Fruit fly (Drosophila melanogaster) whole organism, embryonic: ENCODE measurements around the gene CG7724.

Experiments
- Adf1 ChIP-seq: fragments of 200-800 bp; sonication (Bioruptor generic); IDR thresholded peaks from 2 replicates; pipeline ENCODE4 v1.3.6; 2022; ENCODE audit warnings: missing biosample characterization, missing genetic modification characterization
- B-H2 ChIP-seq: fragments of 200-800 bp; sonication (Bioruptor generic); optimal IDR thresholded peaks from 2 replicates; lab custom pipeline; 2018; ENCODE audit warnings: missing biosample characterization, mild to moderate bottlenecking, missing genetic modification characterization
- Bdp1 ChIP-seq: fragments of 200-800 bp; sonication (Bioruptor generic); optimal IDR thresholded peaks from 3 replicates; lab custom pipeline; 2016; ENCODE audit warnings: missing biosample characterization, missing genetic modification characterization
- Blimp-1 ChIP-seq: fragments of 200-800 bp; sonication (Bioruptor generic); optimal IDR thresholded peaks from 3 replicates; lab custom pipeline; 2018; ENCODE audit warnings: missing biosample characterization, missing genetic modification characterization, mild to moderate bottlenecking, moderate library complexity, missing genetic modification reagents
- C15 ChIP-seq: fragments of 200-800 bp; sonication (Bioruptor generic); IDR thresholded peaks from 3 replicates; pipeline ENCODE4 v1.3.6; 2022; ENCODE audit warnings: missing biosample characterization, missing genetic modification characterization
- CG12659 ChIP-seq: fragments of 200-800 bp; sonication (Bioruptor generic); optimal IDR thresholded peaks from 3 replicates; lab custom pipeline; 2017; ENCODE audit warnings: mild to moderate bottlenecking, missing biosample characterization, missing genetic modification reagents, missing genetic modification characterization
- CG12769 ChIP-seq: fragments of 200-800 bp; sonication (Bioruptor generic); optimal IDR thresholded peaks from 2 replicates; lab custom pipeline; 2019; ENCODE audit warnings: missing biosample characterization, mild to moderate bottlenecking, missing genetic modification characterization, moderate library complexity
- CG13123 ChIP-seq: fragments of 200-800 bp; sonication (Bioruptor generic); optimal IDR thresholded peaks from 2 replicates; lab custom pipeline; 2016; ENCODE audit warnings: missing biosample characterization, missing genetic modification characterization
- CG13775 ChIP-seq: fragments of 200-800 bp; sonication (Bioruptor generic); optimal IDR thresholded peaks from 3 replicates; lab custom pipeline; 2017; ENCODE audit warnings: missing biosample characterization, mild to moderate bottlenecking, missing genetic modification characterization
- CG14014 ChIP-seq: fragments of 200-800 bp; sonication (Bioruptor generic); IDR thresholded peaks from 2 replicates; pipeline ENCODE4 v1.3.6; 2022; ENCODE audit warnings: missing biosample characterization, missing genetic modification characterization
- CG1529 ChIP-seq: fragments of 200-800 bp; sonication (Bioruptor generic); optimal IDR thresholded peaks from 3 replicates; lab custom pipeline; 2018; ENCODE audit warnings: missing biosample characterization, missing genetic modification characterization
- CG1602 ChIP-seq: fragments of 200-800 bp; sonication (Bioruptor generic); optimal IDR thresholded peaks from 3 replicates; lab custom pipeline; 2016; ENCODE audit warnings: missing biosample characterization, missing genetic modification characterization
- CG16813 ChIP-seq: fragments of 200-800 bp; sonication (Bioruptor generic); IDR thresholded peaks from 3 replicates; pipeline ENCODE4 v1.3.6; 2022; ENCODE audit warnings: missing biosample characterization, missing genetic modification characterization; ENCODE audit not compliant: partially characterized antibody
- CG17359 ChIP-seq: fragments of 200-800 bp; sonication (Bioruptor generic); optimal IDR thresholded peaks from 3 replicates; lab custom pipeline; 2018; ENCODE audit warnings: missing biosample characterization, mild to moderate bottlenecking, missing genetic modification characterization, moderate library complexity
- CG17912 ChIP-seq: fragments of 200-800 bp; sonication (Bioruptor generic); optimal IDR thresholded peaks from 2 replicates; lab custom pipeline; 2018; ENCODE audit warnings: missing biosample characterization, mild to moderate bottlenecking, missing genetic modification characterization
- CG2116 ChIP-seq: fragments of 200-800 bp; sonication (Bioruptor generic); optimal IDR thresholded peaks from 3 replicates; lab custom pipeline; 2018; ENCODE audit warnings: missing biosample characterization, mild to moderate bottlenecking, missing genetic modification characterization
- CG31365 ChIP-seq: fragments of 200-800 bp; sonication (Bioruptor generic); optimal IDR thresholded peaks from 2 replicates; lab custom pipeline; 2018; ENCODE audit warnings: missing biosample characterization, mild to moderate bottlenecking, missing genetic modification characterization
- CG32772 ChIP-seq: fragments of 200-800 bp; sonication (Bioruptor generic); IDR thresholded peaks from 2 replicates; pipeline ENCODE4 v1.3.6; 2022; ENCODE audit warnings: missing biosample characterization, missing genetic modification characterization
- CG3407 ChIP-seq: fragments of 200-800 bp; sonication (Bioruptor generic); optimal IDR thresholded peaks from 2 replicates; lab custom pipeline; 2018; ENCODE audit warnings: missing biosample characterization, mild to moderate bottlenecking, missing genetic modification characterization
- CG7357 ChIP-seq: fragments of 200-800 bp; sonication (Bioruptor generic); IDR thresholded peaks from 3 replicates; pipeline ENCODE4 v1.3.6; 2022; ENCODE audit warnings: missing biosample characterization, missing genetic modification characterization
- CTCF ChIP-seq: fragments of 200-800 bp; sonication (Bioruptor generic); optimal IDR thresholded peaks from 2 replicates; lab custom pipeline; 2017; ENCODE audit warnings: missing biosample characterization, mild to moderate bottlenecking, missing genetic modification characterization, moderate library complexity
- CrebB ChIP-seq: fragments of 200-800 bp; sonication (Bioruptor generic); optimal IDR thresholded peaks from 3 replicates; lab custom pipeline; 2018; ENCODE audit warnings: missing biosample characterization, mild to moderate bottlenecking, missing genetic modification characterization
- Gsc ChIP-seq: fragments of 200-800 bp; sonication (Bioruptor generic); IDR thresholded peaks from 2 replicates; pipeline ENCODE4 v1.3.6; 2022; ENCODE audit warnings: missing biosample characterization, missing genetic modification characterization
- Hand ChIP-seq: fragments of 200-800 bp; sonication (Bioruptor generic); optimal IDR thresholded peaks from 2 replicates; lab custom pipeline; 2017; ENCODE audit warnings: mild to moderate bottlenecking, missing biosample characterization, missing genetic modification reagents, missing genetic modification characterization
- Hmx ChIP-seq: fragments of 200-800 bp; sonication (Bioruptor generic); optimal IDR thresholded peaks from 2 replicates; lab custom pipeline; 2016; ENCODE audit warnings: missing biosample characterization, missing genetic modification characterization
- NFAT ChIP-seq: fragments of 200-800 bp; sonication (Bioruptor generic); IDR thresholded peaks from 2 replicates; pipeline ENCODE4 v1.3.6; 2022; ENCODE audit warnings: missing biosample characterization, missing genetic modification characterization
- Nf-YA ChIP-seq: fragments of 200-800 bp; sonication (Bioruptor generic); IDR thresholded peaks from 2 replicates; pipeline ENCODE4 v1.3.6; 2022; ENCODE audit warnings: missing biosample characterization, missing genetic modification characterization
- Oli ChIP-seq: fragments of 200-800 bp; sonication (Bioruptor generic); optimal IDR thresholded peaks from 2 replicates; lab custom pipeline; 2018; ENCODE audit warnings: missing biosample characterization, mild to moderate bottlenecking, missing genetic modification characterization, moderate library complexity
- Opbp ChIP-seq: fragments of 200-800 bp; sonication (Bioruptor generic); IDR thresholded peaks from 3 replicates; pipeline ENCODE4 v1.3.6; 2022; ENCODE audit warnings: missing biosample characterization, missing genetic modification characterization; ENCODE audit not compliant: partially characterized antibody
- Rfx ChIP-seq: fragments of 200-800 bp; sonication (Bioruptor generic); IDR thresholded peaks from 2 replicates; pipeline ENCODE4 v1.3.6; 2022; ENCODE audit warnings: missing biosample characterization, missing genetic modification characterization
- Scr ChIP-seq: fragments of 200-800 bp; sonication (Bioruptor generic); IDR thresholded peaks from 2 replicates; pipeline ENCODE4 v1.3.6; 2022; ENCODE audit warnings: missing biosample characterization, missing genetic modification characterization; ENCODE audit not compliant: partially characterized antibody
- Sox100B ChIP-seq: fragments of 200-800 bp; sonication (Bioruptor generic); optimal IDR thresholded peaks from 3 replicates; lab custom pipeline; 2018; ENCODE audit warnings: missing biosample characterization, mild to moderate bottlenecking, missing genetic modification characterization
- Stat92E ChIP-seq, 3 experiments: fragments of >200 bp in 2 of 3; fragments of 200-800 bp in 1 of 3; sonication (Bioruptor generic) in 1 of 3; optimal IDR thresholded peaks; 2 replicates each; lab custom pipeline; 2017 to 2019; ENCODE audit warnings: missing biosample characterization in 3 of 3, missing genetic modification characterization in 3 of 3, mild to moderate bottlenecking in 1 of 3, moderate library complexity in 1 of 3
- ash1 ChIP-seq: fragments of 200-800 bp; sonication (Bioruptor generic); optimal IDR thresholded peaks from 2 replicates; lab custom pipeline; 2018; ENCODE audit warnings: missing biosample characterization, mild to moderate bottlenecking, missing genetic modification characterization
- az2 ChIP-seq: fragments of 200-800 bp; sonication (Bioruptor generic); optimal IDR thresholded peaks from 3 replicates; lab custom pipeline; 2016; ENCODE audit warnings: missing biosample characterization, missing genetic modification characterization
- bowl ChIP-seq: fragments of 200-800 bp; sonication (Bioruptor generic); IDR thresholded peaks from 2 replicates; pipeline ENCODE4 v1.3.6; 2022; ENCODE audit warnings: missing biosample characterization, missing genetic modification characterization
- disco-r ChIP-seq: fragments of 200-800 bp; sonication (Bioruptor generic); optimal IDR thresholded peaks from 2 replicates; lab custom pipeline; 2016; ENCODE audit warnings: missing biosample characterization, missing genetic modification characterization
- dmrt99B ChIP-seq: fragments of 200-800 bp; sonication (Bioruptor generic); optimal IDR thresholded peaks from 2 replicates; lab custom pipeline; 2018; ENCODE audit warnings: missing biosample characterization, mild to moderate bottlenecking, missing genetic modification characterization, moderate library complexity
- ewg ChIP-seq: fragments of 200-800 bp; sonication (Bioruptor generic); optimal IDR thresholded peaks from 3 replicates; lab custom pipeline; 2017; ENCODE audit warnings: mild to moderate bottlenecking, missing biosample characterization, missing genetic modification reagents, missing genetic modification characterization
- fu2 ChIP-seq: fragments of 200-800 bp; sonication (Bioruptor generic); optimal IDR thresholded peaks from 2 replicates; lab custom pipeline; 2016; ENCODE audit warnings: missing biosample characterization, missing genetic modification characterization
- jing ChIP-seq: fragments of 200-800 bp; sonication (Bioruptor generic); optimal IDR thresholded peaks from 2 replicates; lab custom pipeline; 2018; ENCODE audit warnings: missing biosample characterization, mild to moderate bottlenecking, missing genetic modification characterization
- lilli ChIP-seq: fragments of 200-800 bp; sonication (Bioruptor generic); optimal IDR thresholded peaks from 3 replicates; lab custom pipeline; 2016; ENCODE audit warnings: missing biosample characterization, missing genetic modification characterization
- rib ChIP-seq: fragments of 200-800 bp; sonication (Bioruptor generic); IDR thresholded peaks from 2 replicates; pipeline ENCODE4 v1.3.6; 2022; ENCODE audit warnings: missing biosample characterization, missing genetic modification characterization
- salm ChIP-seq: fragments of 200-800 bp; sonication (Bioruptor generic); optimal IDR thresholded peaks from 2 replicates; lab custom pipeline; 2018; ENCODE audit warnings: missing biosample characterization, mild to moderate bottlenecking, missing genetic modification characterization
- scrt ChIP-seq: fragments of 200-800 bp; sonication (Bioruptor generic); optimal IDR thresholded peaks from 2 replicates; lab custom pipeline; 2018; ENCODE audit warnings: missing biosample characterization, mild to moderate bottlenecking, missing genetic modification characterization, moderate library complexity
- sens ChIP-seq: fragments of 200-800 bp; sonication (Bioruptor generic); peaks from one replicate; lab custom pipeline; 2016; ENCODE audit warnings: missing biosample characterization, missing genetic modification characterization
- seq ChIP-seq: fragments of 200-800 bp; sonication (Bioruptor generic); IDR thresholded peaks from 2 replicates; pipeline ENCODE4 v1.3.6; 2022; ENCODE audit warnings: missing biosample characterization, missing genetic modification characterization
- tna ChIP-seq: fragments of 200-800 bp; sonication (Bioruptor generic); IDR thresholded peaks from 2 replicates; pipeline ENCODE4 v1.3.6; 2022; ENCODE audit warnings: missing biosample characterization, missing genetic modification characterization; ENCODE audit not compliant: partially characterized antibody
- vnd ChIP-seq: fragments of 200-800 bp; sonication (Bioruptor generic); IDR thresholded peaks from 3 replicates; pipeline ENCODE4 v1.3.6; 2022; ENCODE audit warnings: missing biosample characterization, missing genetic modification characterization; ENCODE audit not compliant: partially characterized antibody

The CG7724 gene

dm6 chr3L:17012017-17012719 is 43.2 kb upstream of the CG7724 start, which contains the start of gene CG3764 (continued):
- peak; percentile 43 for TF ChIP-seq Oli (tag; lab: Kevin White, UChicago)
- 0 out of 2 replicates have a peak, but pooled peaks have one; percentile 6 for TF ChIP-seq NFAT (GFP tag; lab: Robert Waterston, UW)
- peak; percentile 56 for TF ChIP-seq Blimp-1 (GFP tag; lab: Kevin White, UChicago)
- TF ChIP-seq CG7357 (GFP tag; lab: Robert Waterston, UW), result 0 out of 3 replicates have a peak, but pooled peaks have one; percentile 31
- TF ChIP-seq sens (GFP tag; lab: Kevin White, UChicago), result peak; percentile 94
- TF ChIP-seq tna, result no peak; the same call in 1 of the 2 replicates
- TF ChIP-seq CG3407 (GFP tag; lab: Kevin White, UChicago), result peak; percentile 89
- TF ChIP-seq salm (tag; lab: Kevin White, UChicago), result peak; percentile 63
- TF ChIP-seq Nf-YA (GFP tag; lab: Robert Waterston, UW), result 0 out of 2 replicates have a peak, but pooled peaks have one; percentile 37
- peak; percentile 44; the same call in 1 of the 2 replicates for TF ChIP-seq Scr (GFP tag; lab: Robert Waterston, UW)
- no peak for TF ChIP-seq Gsc (GFP tag; lab: Robert Waterston, UW)
- peak; percentile 77 for TF ChIP-seq CG2116 (GFP tag; lab: Kevin White, UChicago)
- TF ChIP-seq fu2 (GFP tag; lab: Kevin White, UChicago), result peak; percentile 25
- TF ChIP-seq rib (GFP tag; lab: Robert Waterston, UW), result peak; percentile 94
- TF ChIP-seq Sox100B (GFP tag; lab: Kevin White, UChicago), result no peak
- peak; percentile 100 for TF ChIP-seq ewg (GFP tag; lab: Kevin White, UChicago)
- TF ChIP-seq Hmx (GFP tag; lab: Kevin White, UChicago), result no peak
- TF ChIP-seq ash1 (GFP tag; lab: Kevin White, UChicago), result peak; percentile 89
- TF ChIP-seq az2 (GFP tag; lab: Kevin White, UChicago), result peak; percentile 33
- TF ChIP-seq lilli (GFP tag; lab: Kevin White, UChicago), result peak; percentile 42
- TF ChIP-seq CG32772 (GFP tag; lab: Robert Waterston, UW), result no peak
- TF ChIP-seq vnd (GFP tag; lab: Robert Waterston, UW), result no peak
- TF ChIP-seq B-H2, result peak; percentile 86
- peak; percentile 6; the same call in 1 of the 2 replicates for TF ChIP-seq bowl (GFP tag; lab: Robert Waterston, UW)
- TF ChIP-seq CTCF (GFP tag; lab: Kevin White, UChicago), result peak; percentile 64
- TF ChIP-seq Rfx (GFP tag; lab: Robert Waterston, UW), result peak; percentile 72
- TF ChIP-seq CrebB (tag; lab: Kevin White, UChicago), result peak; percentile 88
- TF ChIP-seq CG13775 (GFP tag; lab: Kevin White, UChicago), result peak; percentile 50
- peak; percentile 52 for TF ChIP-seq jing (GFP tag; lab: Kevin White, UChicago)
- peak; percentile 65 for TF ChIP-seq Bdp1
- TF ChIP-seq C15 (GFP tag; lab: Robert Waterston, UW), result 0 out of 3 replicates have a peak, but pooled peaks have one; percentile 39
- TF ChIP-seq CG12769 (tag; lab: Kevin White, UChicago), result peak; percentile 84
- peak; percentile 63 for TF ChIP-seq disco-r (GFP tag; lab: Kevin White, UChicago)
- TF ChIP-seq Adf1 (GFP tag; lab: Robert Waterston, UW), result peak; percentile 48
- TF ChIP-seq CG17912, result peak; percentile 98
- peak; percentile 76 for TF ChIP-seq CG31365 (tag; lab: Kevin White, UChicago)
- peak; percentile 73 for TF ChIP-seq scrt (GFP tag; lab: Kevin White, UChicago)
- TF ChIP-seq CG14014, result peak; percentile 71; the same call in 1 of the 2 replicates
- peak; percentile 30 for TF ChIP-seq CG1602 (GFP tag; lab: Kevin White, UChicago)
- 0 out of 3 replicates have a peak, but pooled peaks have one; percentile 28 for TF ChIP-seq CG16813 (GFP tag; lab: Robert Waterston, UW)
- TF ChIP-seq CG17359 (tag; lab: Kevin White, UChicago), result peak; percentile 86
- peak; percentile 68 for TF ChIP-seq dmrt99B
- TF ChIP-seq CG12659 (GFP tag; lab: Kevin White, UChicago), result peak; percentile 95
- TF ChIP-seq CG13123 (GFP tag; lab: Kevin White, UChicago), result peak; percentile 80
- peak; percentile 85 for TF ChIP-seq seq (GFP tag; lab: Robert Waterston, UW)
- peak in 1 of 3 experiments; percentile 72 for TF ChIP-seq Stat92E (GFP tag; optimal IDR thresholded peaks at IDR 0.05; lab: Kevin White, UChicago)
- TF ChIP-seq Hand (GFP tag; lab: Kevin White, UChicago), result peak; percentile 67
- peak; percentile 77 for TF ChIP-seq CG1529 (GFP tag; lab: Kevin White, UChicago)
- TF ChIP-seq Opbp, result peak; percentile 100
